Fruit fly (Drosophila melanogaster) whole organism, wandering third instar larva: Measurements from ENCODE around the gene Pfdn6.

ENCODE experiments used
- Abd-B ChIP-seq: fragments of >200 bp; optimal IDR thresholded peaks from 2 replicates; lab custom pipeline; 2017; ENCODE audit warnings: missing biosample characterization, missing genetic modification characterization
- CG32264 ChIP-seq: fragments of 200-800 bp; sonication (Bioruptor generic); optimal IDR thresholded peaks from 2 replicates; lab custom pipeline; 2016; ENCODE audit warnings: missing biosample characterization, missing genetic modification characterization
- CG9705 ChIP-seq: fragments of 200-800 bp; sonication (Bioruptor generic); optimal IDR thresholded peaks from 2 replicates; lab custom pipeline; 2018; ENCODE audit warnings: missing biosample characterization, mild to moderate bottlenecking, missing genetic modification characterization
- CrebA ChIP-seq: fragments of 200-800 bp; sonication (Bioruptor generic); optimal IDR thresholded peaks from 2 replicates; lab custom pipeline; 2016; ENCODE audit warnings: missing biosample characterization, mild to moderate bottlenecking, missing genetic modification characterization, borderline replicate concordance
- Dfd ChIP-seq: fragments of >200 bp; optimal IDR thresholded peaks from 2 replicates; lab custom pipeline; 2017; ENCODE audit warnings: missing biosample characterization, missing genetic modification characterization
- Dif ChIP-seq: fragments of 200-275, 200-300 bp; sonication (Bioruptor generic); optimal IDR thresholded peaks from 2 replicates; lab custom pipeline; 2018; ENCODE audit warnings: missing biosample characterization, missing genetic modification characterization; ENCODE audit not compliant: partially characterized antibody
- GATAd ChIP-seq: sonication (Bioruptor generic); optimal IDR thresholded peaks from 2 replicates; lab custom pipeline; 2016; ENCODE audit warnings: missing biosample characterization, missing genetic modification characterization
- HLH106 ChIP-seq: fragments of 200-800 bp; optimal IDR thresholded peaks from 3 replicates; lab custom pipeline; 2019; ENCODE audit warnings: missing biosample characterization, mild to moderate bottlenecking, missing genetic modification characterization, moderate library complexity
- Hnf4 ChIP-seq: fragments of 200-800 bp; sonication (Bioruptor generic); optimal IDR thresholded peaks from 2 replicates; lab custom pipeline; 2016; ENCODE audit warnings: missing biosample characterization, mild to moderate bottlenecking, missing genetic modification characterization
- Hr83 ChIP-seq: fragments of 200-300 bp; sonication (Bioruptor generic); optimal IDR thresholded peaks from 2 replicates; lab custom pipeline; 2016; ENCODE audit warnings: missing biosample characterization, mild to moderate bottlenecking, missing genetic modification characterization, moderate library complexity; ENCODE audit not compliant: poor library complexity, severe bottlenecking
- Jra ChIP-seq: sonication (Bioruptor generic); optimal IDR thresholded peaks from 2 replicates; lab custom pipeline; 2016; ENCODE audit warnings: missing biosample characterization, missing genetic modification characterization
- Mio ChIP-seq: sonication (Bioruptor generic); optimal IDR thresholded peaks from 2 replicates; lab custom pipeline; 2016; ENCODE audit warnings: missing biosample characterization, missing genetic modification characterization
- Myc ChIP-seq: fragments of >200 bp; optimal IDR thresholded peaks from 2 replicates; lab custom pipeline; 2017
- N ChIP-seq: fragments of >200 bp; optimal IDR thresholded peaks from 2 replicates; lab custom pipeline; 2018; ENCODE audit warnings: missing biosample characterization, missing external identifiers, missing genetic modification characterization
- OdsH ChIP-seq: fragments of 200-800 bp; sonication (Bioruptor generic); optimal IDR thresholded peaks from 2 replicates; lab custom pipeline; 2016; ENCODE audit warnings: missing biosample characterization, mild to moderate bottlenecking, missing genetic modification characterization
- Rel ChIP-seq, 2 experiments: fragments of 200-800 bp; sonication (Bioruptor generic) in 1 of 2; optimal IDR thresholded peaks; 2 replicates in 1 of 2; 3 replicates in 1 of 2; lab custom pipeline; 2016 to 2019; ENCODE audit warnings: mild to moderate bottlenecking in 2 of 2, missing biosample characterization in 2 of 2, missing genetic modification characterization in 2 of 2, moderate library complexity in 1 of 2
- Sp1 ChIP-seq: fragments of 200-800 bp; sonication (Bioruptor generic); optimal IDR thresholded peaks from 3 replicates; lab custom pipeline; 2019; ENCODE audit warnings: missing biosample characterization, mild to moderate bottlenecking, missing genetic modification characterization, moderate library complexity
- Vsx2 ChIP-seq: fragments of 200-300, 225-300 bp; sonication (Bioruptor generic); optimal IDR thresholded peaks from 2 replicates; lab custom pipeline; 2018; ENCODE audit warnings: missing biosample characterization, missing genetic modification characterization; ENCODE audit not compliant: partially characterized antibody
- br ChIP-seq: fragments of 200-800 bp; sonication (Bioruptor generic); optimal IDR thresholded peaks from 2 replicates; lab custom pipeline; 2016; ENCODE audit warnings: missing biosample characterization, missing genetic modification characterization
- brk ChIP-seq: fragments of 200-800 bp; sonication (Bioruptor generic); optimal IDR thresholded peaks from 2 replicates; lab custom pipeline; 2016; ENCODE audit warnings: missing biosample characterization, mild to moderate bottlenecking, missing genetic modification characterization
- dl ChIP-seq, 2 experiments: fragments of 175-275, 200-275 bp in 1 of 2; fragments of 200-275 bp in 1 of 2; sonication (Bioruptor generic); optimal IDR thresholded peaks; lab custom pipeline; 2018; ENCODE audit warnings: mild to moderate bottlenecking in 2 of 2, missing biosample characterization in 2 of 2, missing genetic modification characterization in 2 of 2, moderate library complexity in 2 of 2; ENCODE audit not compliant: partially characterized antibody in 2 of 2, insufficient read depth in 1 of 2
- dmrt93B ChIP-seq: fragments of 200-800 bp; sonication (Bioruptor generic); optimal IDR thresholded peaks from 2 replicates; lab custom pipeline; 2018; ENCODE audit warnings: missing biosample characterization, mild to moderate bottlenecking, missing genetic modification characterization
- dsf ChIP-seq: sonication (Bioruptor generic); optimal IDR thresholded peaks from 2 replicates; lab custom pipeline; 2016; ENCODE audit warnings: missing biosample characterization, missing genetic modification characterization, borderline replicate concordance
- ey ChIP-seq: fragments of 200-800 bp; sonication (Bioruptor generic); optimal IDR thresholded peaks from 2 replicates; lab custom pipeline; 2016; ENCODE audit warnings: missing biosample characterization, missing genetic modification characterization
- foxo ChIP-seq, 2 experiments: fragments of 200-800 bp; sonication (Bioruptor generic); optimal IDR thresholded peaks; 2 replicates in 1 of 2; 3 replicates in 1 of 2; lab custom pipeline; 2016 to 2017; ENCODE audit warnings: missing biosample characterization in 2 of 2, missing genetic modification characterization in 2 of 2
- fru ChIP-seq: fragments of 200-800 bp; sonication (Bioruptor generic); optimal IDR thresholded peaks from 3 replicates; lab custom pipeline; 2016; ENCODE audit warnings: missing biosample characterization, mild to moderate bottlenecking, missing genetic modification characterization
- h ChIP-seq: fragments of 200-800 bp; sonication (Bioruptor generic); optimal IDR thresholded peaks from 3 replicates; lab custom pipeline; 2016; ENCODE audit warnings: missing biosample characterization, mild to moderate bottlenecking, missing genetic modification characterization
- jim ChIP-seq: fragments of 175-275, 200-325 bp; sonication (Bioruptor generic); optimal IDR thresholded peaks from 2 replicates; lab custom pipeline; 2016; ENCODE audit warnings: missing biosample characterization, mild to moderate bottlenecking, missing genetic modification characterization
- lola ChIP-seq: fragments of >200 bp; optimal IDR thresholded peaks from 2 replicates; lab custom pipeline; 2017; ENCODE audit warnings: missing biosample characterization, missing genetic modification characterization
- psq ChIP-seq: fragments of 200-800 bp; sonication (Bioruptor generic); optimal IDR thresholded peaks from 3 replicates; lab custom pipeline; 2017; ENCODE audit warnings: missing biosample characterization, mild to moderate bottlenecking, missing genetic modification characterization, moderate library complexity
- rgr ChIP-seq: fragments of 200-800 bp; sonication (Bioruptor generic); optimal IDR thresholded peaks from 3 replicates; lab custom pipeline; 2016; ENCODE audit warnings: missing biosample characterization, mild to moderate bottlenecking, missing genetic modification characterization
- sage ChIP-seq: fragments of 200-800 bp; sonication (Bioruptor generic); optimal IDR thresholded peaks from 2 replicates; lab custom pipeline; 2016; ENCODE audit warnings: missing biosample characterization, mild to moderate bottlenecking, missing genetic modification characterization
- sv ChIP-seq: fragments of 200-800 bp; sonication (Bioruptor generic); optimal IDR thresholded peaks from 3 replicates; lab custom pipeline; 2016; ENCODE audit warnings: missing biosample characterization, missing genetic modification characterization
- tai ChIP-seq: sonication (Bioruptor generic); optimal IDR thresholded peaks from 2 replicates; lab custom pipeline; 2016; ENCODE audit warnings: missing biosample characterization, missing genetic modification characterization
- usp ChIP-seq: fragments of >200 bp; optimal IDR thresholded peaks from 2 replicates; lab custom pipeline; 2017; ENCODE audit warnings: missing biosample characterization, missing genetic modification characterization
- woc ChIP-seq: sonication (Bioruptor generic); optimal IDR thresholded peaks from 2 replicates; lab custom pipeline; 2016; ENCODE audit warnings: missing biosample characterization, mild to moderate bottlenecking, missing genetic modification characterization

Pfdn6 gene

dm6 chr3L:19932917-19933316 is 9.4 kb downstream of the Pfdn6 start:
- no peak for TF ChIP-seq Dif
- no peak for TF ChIP-seq GATAd (GFP tag; lab: Kevin White, UChicago)
- peak in 1 of 2 experiments; percentile 28 for TF ChIP-seq foxo (GFP tag; optimal IDR thresholded peaks at IDR 0.05; lab: Kevin White, UChicago)
- TF ChIP-seq tai (GFP tag; lab: Kevin White, UChicago): no peak
- TF ChIP-seq Vsx2 (GFP tag; lab: Kevin White, UChicago): no peak
- peak; percentile 46 for TF ChIP-seq Jra
- peak; percentile 51 for TF ChIP-seq OdsH (GFP tag; lab: Kevin White, UChicago)
- no peak for TF ChIP-seq jim
- TF ChIP-seq fru (GFP tag; lab: Kevin White, UChicago): peak; percentile 5
- no peak for TF ChIP-seq N (GFP tag; lab: Kevin White, UChicago)
- no peak for TF ChIP-seq CG9705 (GFP tag; lab: Kevin White, UChicago)
- TF ChIP-seq Sp1 (GFP tag; lab: Kevin White, UChicago): no peak
- no peak for TF ChIP-seq brk (GFP tag; lab: Kevin White, UChicago)
- no peak for TF ChIP-seq dmrt93B (GFP tag; lab: Kevin White, UChicago)
- peak; percentile 83 for TF ChIP-seq Hr83 (GFP tag; lab: Kevin White, UChicago)
- no peak for TF ChIP-seq Mio
- TF ChIP-seq sv (GFP tag; lab: Kevin White, UChicago): no peak
- no peak for TF ChIP-seq sage (GFP tag; lab: Kevin White, UChicago)
- TF ChIP-seq Hnf4 (GFP tag; lab: Kevin White, UChicago): peak; percentile 61
- TF ChIP-seq rgr (GFP tag; lab: Kevin White, UChicago): peak; percentile 38
- TF ChIP-seq br: peak; percentile 13
- TF ChIP-seq HLH106 (tag; lab: Kevin White, UChicago): no peak
- TF ChIP-seq h (GFP tag; lab: Kevin White, UChicago): peak; percentile 32
- TF ChIP-seq psq (GFP tag; lab: Kevin White, UChicago): no peak
- no peak for TF ChIP-seq Abd-B (GFP tag; lab: Kevin White, UChicago)
- no peak for TF ChIP-seq usp
- TF ChIP-seq CrebA (GFP tag; lab: Kevin White, UChicago): no peak
- TF ChIP-seq dl (GFP tag; optimal IDR thresholded peaks at IDR 0.05; lab: Kevin White, UChicago; ENCODE audit: insufficient read depth in 1 of 2, partially characterized antibody in 2 of 2): no peak
- no peak for TF ChIP-seq woc (GFP tag; lab: Kevin White, UChicago)
- TF ChIP-seq Rel (GFP tag; optimal IDR thresholded peaks at IDR 0.05; lab: Kevin White, UChicago): no peak
- no peak for TF ChIP-seq Rel (tag; optimal IDR thresholded peaks at IDR 0.05; lab: Kevin White, UChicago)
- TF ChIP-seq ey: no peak
- no peak for TF ChIP-seq CG32264 (GFP tag; lab: Kevin White, UChicago)

dm6 chr3L:19939024-19939423 is 15.6 kb downstream of the Pfdn6 start, which contains the start of gene Ac76E:
TSS of gene Ac76E (plus strand) at chr3L:19939287.
- no peak for TF ChIP-seq woc (GFP tag; lab: Kevin White, UChicago)
- peak; percentile 38 for TF ChIP-seq Dif
- TF ChIP-seq dl (GFP tag; optimal IDR thresholded peaks at IDR 0.05; lab: Kevin White, UChicago; ENCODE audit: insufficient read depth in 1 of 2, partially characterized antibody in 2 of 2): no peak
- TF ChIP-seq GATAd (GFP tag; lab: Kevin White, UChicago): no peak
- no peak for TF ChIP-seq Vsx2 (GFP tag; lab: Kevin White, UChicago)
- TF ChIP-seq Mio: no peak
- no peak for TF ChIP-seq CG9705 (GFP tag; lab: Kevin White, UChicago)
- no peak for TF ChIP-seq dsf (GFP tag; lab: Kevin White, UChicago)
- TF ChIP-seq h (GFP tag; lab: Kevin White, UChicago): peak; percentile 0
- no peak for TF ChIP-seq Rel (GFP tag; optimal IDR thresholded peaks at IDR 0.05; lab: Kevin White, UChicago)
- no peak for TF ChIP-seq Rel (tag; optimal IDR thresholded peaks at IDR 0.05; lab: Kevin White, UChicago)
- TF ChIP-seq Jra: no peak
- TF ChIP-seq brk (GFP tag; lab: Kevin White, UChicago): no peak
- TF ChIP-seq HLH106 (tag; lab: Kevin White, UChicago): no peak
- TF ChIP-seq Dfd: no peak
- no peak for TF ChIP-seq psq (GFP tag; lab: Kevin White, UChicago)
- TF ChIP-seq N (GFP tag; lab: Kevin White, UChicago): no peak
- TF ChIP-seq lola (GFP tag; lab: Kevin White, UChicago): no peak
- TF ChIP-seq foxo (GFP tag; optimal IDR thresholded peaks at IDR 0.05; lab: Kevin White, UChicago): no peak
- TF ChIP-seq rgr (GFP tag; lab: Kevin White, UChicago): no peak
- TF ChIP-seq Hr83 (GFP tag; lab: Kevin White, UChicago): peak; percentile 11
- TF ChIP-seq dmrt93B (GFP tag; lab: Kevin White, UChicago): no peak
- TF ChIP-seq tai (GFP tag; lab: Kevin White, UChicago): no peak
- TF ChIP-seq CrebA (GFP tag; lab: Kevin White, UChicago): no peak
- TF ChIP-seq Myc: peak; percentile 51
- no peak for TF ChIP-seq Abd-B (GFP tag; lab: Kevin White, UChicago)
- TF ChIP-seq Hnf4 (GFP tag; lab: Kevin White, UChicago): no peak
- no peak for TF ChIP-seq fru (GFP tag; lab: Kevin White, UChicago)
- TF ChIP-seq CG32264 (GFP tag; lab: Kevin White, UChicago): no peak
- no peak for TF ChIP-seq sv (GFP tag; lab: Kevin White, UChicago)
